Fruit fly (Drosophila melanogaster) Kc167 (cell line): ENCODE measurements around the gene dpp.

Source experiments
- Myc ChIP-seq: fragments of >200 bp; optimal IDR thresholded peaks from 2 replicates; lab custom pipeline; 2017; ENCODE audit warnings: missing external identifiers
- h ChIP-seq: fragments of >200 bp; optimal IDR thresholded peaks from 3 replicates; lab custom pipeline; 2018; ENCODE audit warnings: missing external identifiers
- insv ChIP-seq: fragments of >200 bp; optimal IDR thresholded peaks from 3 replicates; lab custom pipeline; 2018; ENCODE audit warnings: missing external identifiers
- psq ChIP-seq: fragments of >200 bp; optimal IDR thresholded peaks from 2 replicates; lab custom pipeline; 2017; ENCODE audit warnings: missing external identifiers
- ttk ChIP-seq: sonication (Bioruptor generic); optimal IDR thresholded peaks from 2 replicates; lab custom pipeline; 2017; ENCODE audit warnings: missing external identifiers

DNA sequence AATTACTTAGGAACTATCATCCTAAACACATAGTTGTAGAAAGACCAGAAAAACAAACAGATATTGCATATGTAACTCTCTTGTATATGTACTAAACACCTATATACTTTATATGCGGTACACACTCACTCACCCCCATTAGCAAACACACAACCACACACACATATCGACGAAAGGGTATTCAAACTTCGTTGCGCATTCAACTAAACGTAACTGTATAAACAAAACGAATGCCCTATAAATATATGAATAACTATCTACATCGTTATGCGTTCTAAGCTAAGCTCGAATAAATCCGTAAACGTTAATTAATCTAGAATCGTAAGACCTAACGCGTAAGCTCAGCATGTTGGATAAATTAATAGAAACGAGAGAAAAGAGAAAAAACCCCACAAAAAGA is 31.1 kb downstream of the dpp start:
- TF ChIP-seq insv (lab: Kevin White, UChicago) (no peak), h (lab: Kevin White, UChicago) (no peak), psq (no peak), Myc (lab: Kevin White, UChicago) (no peak), ttk (lab: Kevin White, UChicago) (no peak)
